Fruit fly (Drosophila melanogaster): ENCODE measurements around the gene Sgs5.

Sgs5 gene

dm6 chr3R:17624549-17624948, 29.4 kb downstream of the Sgs5 start:
- no peak for TF ChIP-seq Myc (optimal IDR thresholded peaks at IDR 0.05)

- TF ChIP-seq Sin3A (optimal IDR thresholded peaks at IDR 0.05) = no peak
- no peak for TF ChIP-seq insv (optimal IDR thresholded peaks at IDR 0.05)
- TF ChIP-seq psq (optimal IDR thresholded peaks at IDR 0.05) = no peak
- no peak for TF ChIP-seq ttk (optimal IDR thresholded peaks at IDR 0.05)
- TF ChIP-seq h (optimal IDR thresholded peaks at IDR 0.05) = no peak
- TF ChIP-seq Myc (optimal IDR thresholded peaks at IDR 0.05) = no peak
These were observed 29.8 kb downstream of the Sgs5 start, which contains the start of gene AttD for dm6 chr3R:17624968-17625367. TSS of gene AttD (plus strand) at chr3R:17625268.

DNA sequence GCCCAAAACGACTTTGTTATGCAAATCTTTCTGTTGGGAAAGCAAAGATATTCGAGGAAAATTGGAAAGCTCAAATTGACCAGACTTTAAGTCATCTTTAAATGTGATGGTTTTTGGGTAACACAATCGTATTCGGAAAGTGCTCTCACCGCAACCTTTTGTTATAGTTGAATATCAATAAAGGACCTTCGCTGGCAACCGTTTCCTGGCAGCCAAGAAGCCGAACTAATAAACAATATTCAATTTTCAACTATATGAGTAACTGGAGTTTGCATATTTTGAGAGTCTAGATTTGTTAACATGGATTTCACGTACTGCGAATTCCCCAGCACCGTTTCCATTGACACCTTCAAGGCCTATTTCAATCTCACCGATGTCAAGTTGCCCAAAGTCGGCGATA, 31.7 kb downstream of the Sgs5 start, which contains the start of gene CG14325:
TSS of gene CG14325 (plus strand) at position 301 of the 400 bp plus-strand sequence.
- no peak for TF ChIP-seq Sin3A (optimal IDR thresholded peaks at IDR 0.05)
- TF ChIP-seq Myc (optimal IDR thresholded peaks at IDR 0.05) = no peak
- TF ChIP-seq h (optimal IDR thresholded peaks at IDR 0.05) = no peak
- TF ChIP-seq psq (optimal IDR thresholded peaks at IDR 0.05) = no peak
- TF ChIP-seq ttk (optimal IDR thresholded peaks at IDR 0.05) = no peak

- no peak for TF ChIP-seq h (optimal IDR thresholded peaks at IDR 0.05)
- TF ChIP-seq Sin3A (optimal IDR thresholded peaks at IDR 0.05) = no peak
- no peak for TF ChIP-seq ttk (optimal IDR thresholded peaks at IDR 0.05)
- no peak for TF ChIP-seq insv (optimal IDR thresholded peaks at IDR 0.05)
- no peak for TF ChIP-seq Myc (optimal IDR thresholded peaks at IDR 0.05)
- TF ChIP-seq psq (optimal IDR thresholded peaks at IDR 0.05) = no peak
These were observed 35.3 kb downstream of the Sgs5 start, which contains the start of gene CG43175 for dm6 chr3R:17630417-17630816. TSS of gene CG43175 (plus strand) at chr3R:17630717.

DNA sequence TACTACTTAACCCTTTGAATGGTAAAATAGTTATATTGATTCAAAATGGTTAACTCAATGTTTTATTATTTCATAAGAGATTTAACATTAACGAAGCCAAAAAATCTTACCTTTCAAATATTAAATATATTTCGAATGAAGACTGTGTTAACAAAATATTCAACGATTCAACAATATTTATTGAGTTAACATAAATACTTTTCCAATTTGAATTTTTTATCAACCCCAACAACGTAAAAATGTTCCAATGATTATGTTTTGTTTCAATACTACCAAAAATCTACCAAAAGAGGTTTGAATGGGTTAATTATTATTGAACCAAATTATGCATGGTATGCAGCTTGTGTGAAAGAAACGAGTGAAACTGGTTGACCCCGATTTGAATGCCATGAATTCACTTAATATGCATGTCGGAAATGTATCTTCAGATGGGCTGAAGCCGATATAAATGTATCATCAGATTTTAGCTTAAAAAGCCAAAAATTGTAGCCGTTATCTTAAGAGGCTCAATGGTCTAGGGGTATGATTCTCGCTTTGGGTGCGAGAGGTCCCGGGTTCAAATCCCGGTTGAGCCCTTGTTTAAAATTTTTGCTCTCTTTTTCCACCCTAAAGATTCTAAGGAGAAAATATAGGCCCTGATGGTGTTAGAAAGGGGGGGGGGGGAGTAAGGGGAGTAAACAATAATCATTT, 36.2 kb downstream of the Sgs5 start:
- no peak for TF ChIP-seq h (optimal IDR thresholded peaks at IDR 0.05)
- no peak for TF ChIP-seq Myc (optimal IDR thresholded peaks at IDR 0.05)
- no peak for TF ChIP-seq Sin3A (optimal IDR thresholded peaks at IDR 0.05)
- no peak for TF ChIP-seq ttk (optimal IDR thresholded peaks at IDR 0.05)
- TF ChIP-seq insv (optimal IDR thresholded peaks at IDR 0.05) = no peak
- TF ChIP-seq psq (optimal IDR thresholded peaks at IDR 0.05) = no peak

DNA sequence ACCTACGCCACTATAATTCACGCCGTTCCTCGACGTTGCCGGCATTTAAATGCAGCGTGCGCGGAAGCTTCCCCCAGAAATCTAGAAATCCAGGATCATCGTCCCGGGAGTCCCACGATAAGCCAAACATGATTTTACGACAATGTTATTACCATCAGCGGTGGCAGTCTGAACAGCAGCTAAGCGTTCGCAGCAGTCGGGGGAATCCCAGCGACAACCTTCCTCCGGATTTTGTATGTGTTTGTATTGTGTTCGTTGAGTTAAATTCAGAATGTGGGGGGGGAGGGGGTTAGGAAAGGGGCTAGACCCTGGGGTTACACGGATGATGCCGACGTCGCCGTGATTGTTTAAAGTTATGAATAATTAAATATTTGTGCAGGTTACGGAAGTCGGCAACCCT, 48.9 kb downstream of the Sgs5 start:
- TF ChIP-seq Myc (optimal IDR thresholded peaks at IDR 0.05) = no peak
- TF ChIP-seq ttk (optimal IDR thresholded peaks at IDR 0.05) = no peak
- no peak for TF ChIP-seq h (optimal IDR thresholded peaks at IDR 0.05)
- TF ChIP-seq Sin3A (optimal IDR thresholded peaks at IDR 0.05) = no peak
- no peak for TF ChIP-seq insv (optimal IDR thresholded peaks at IDR 0.05)
- TF ChIP-seq psq (optimal IDR thresholded peaks at IDR 0.05) = no peak

- no peak for TF ChIP-seq Sin3A (optimal IDR thresholded peaks at IDR 0.05)
These were observed 50.1 kb downstream of the Sgs5 start for dm6 chr3R:17645239-17645638.
